Fruit fly (Drosophila melanogaster): ENCODE measurements around the gene GAPsec.

dm6 chr3L:8607449-8607848 is 16.3 kb downstream of the GAPsec start:
- TF ChIP-seq Hr78 (GFP tag; optimal IDR thresholded peaks at IDR 0.05) = no peak
- TF ChIP-seq CG9705 (GFP tag; optimal IDR thresholded peaks at IDR 0.05) = no peak
- TF ChIP-seq psq (GFP tag; optimal IDR thresholded peaks at IDR 0.05) = no peak
- no peak for TF ChIP-seq pan (optimal IDR thresholded peaks at IDR 0.05)
- TF ChIP-seq OdsH (GFP tag; optimal IDR thresholded peaks at IDR 0.05) = no peak
- no peak for TF ChIP-seq Hr83 (GFP tag; optimal IDR thresholded peaks at IDR 0.05; ENCODE audit: poor library complexity, severe bottlenecking)
- TF ChIP-seq Vsx2 (GFP tag; optimal IDR thresholded peaks at IDR 0.05; ENCODE audit: partially characterized antibody) = no peak
- TF ChIP-seq Hnf4 (GFP tag; optimal IDR thresholded peaks at IDR 0.05) = no peak

All from whole organism, wandering third instar larva.